Worm (Caenorhabditis elegans) whole organism, L4 larva: ENCODE measurements around the gene unc-130.

Source experiments
- D1046.2 ChIP-seq: fragments of 200-800 bp; sonication (Bioruptor generic); IDR thresholded peaks from 2 replicates; pipeline ENCODE4 v1.3.6; 2022; ENCODE audit warnings: missing genetic modification characterization, missing compliant biosample characterization
- F44E2.7 ChIP-seq: fragments of 200-800 bp; sonication (Bioruptor generic); IDR thresholded peaks from 2 replicates; pipeline ENCODE4 v2.1.2; 2022; ENCODE audit warnings: missing genetic modification characterization, missing compliant biosample characterization
- F49E8.2 ChIP-seq: sonication (generic microtip); optimal IDR thresholded peaks from 2 replicates; lab custom pipeline; 2016; ENCODE audit warnings: missing compliant biosample characterization, mild to moderate bottlenecking, missing genetic modification characterization, borderline replicate concordance
- Y105C5A.15 ChIP-seq: fragments of 200-800 bp; sonication (Bioruptor generic); IDR thresholded peaks from 2 replicates; pipeline ENCODE4 v1.3.6; 2022; ENCODE audit warnings: missing genetic modification characterization, missing compliant biosample characterization
- aha-1 ChIP-seq: fragments of 150-350 bp; peaks from one replicate; lab custom pipeline; 2014; ENCODE audit warnings: missing biosample characterization, missing genetic modification characterization
- ama-1 ChIP-seq: fragments of 150-350 bp; optimal IDR thresholded peaks from 2 replicates; lab custom pipeline; 2014; ENCODE audit warnings: inconsistent platforms, mixed read lengths
- arid-1 ChIP-seq: fragments of 200-800 bp; sonication (Bioruptor generic); conservative IDR thresholded peaks from 2 replicates; pipeline ENCODE4 v1.3.6; 2022; ENCODE audit warnings: missing genetic modification reagents, missing genetic modification characterization, missing compliant biosample characterization
- attf-4 ChIP-seq: sonication (generic microtip); optimal IDR thresholded peaks from 3 replicates; lab custom pipeline; 2017; ENCODE audit warnings: missing biosample characterization, missing genetic modification characterization
- ceh-28 ChIP-seq: fragments of 150-350 bp; optimal IDR thresholded peaks from 2 replicates; lab custom pipeline; 2014; ENCODE audit warnings: missing biosample characterization, missing genetic modification reagents, missing genetic modification characterization
- ceh-44 ChIP-seq: fragments of 200-800 bp; sonication (Bioruptor generic); IDR thresholded peaks from 2 replicates; pipeline ENCODE4 v1.3.6; 2022; ENCODE audit warnings: missing genetic modification reagents, missing genetic modification characterization, missing compliant biosample characterization
- hlh-11 ChIP-seq: fragments of 200-800 bp; sonication (Bioruptor generic); optimal IDR thresholded peaks from 2 replicates; lab custom pipeline; 2018; ENCODE audit warnings: mild to moderate bottlenecking, missing genetic modification characterization, missing compliant biosample characterization
- hlh-30 ChIP-seq: sonication (generic microtip); optimal IDR thresholded peaks from 2 replicates; lab custom pipeline; 2017; ENCODE audit warnings: antibody characterized with exemption, mild to moderate bottlenecking, missing genetic modification characterization, missing compliant biosample characterization; ENCODE audit not compliant: insufficient read depth
- lim-7 ChIP-seq: fragments of 200-800 bp; sonication (Bioruptor generic); IDR thresholded peaks from 2 replicates; pipeline ENCODE4 v1.3.6; 2022; ENCODE audit warnings: missing genetic modification characterization, missing compliant biosample characterization
- lin-1 ChIP-seq: fragments of 200-800 bp; sonication (Bioruptor generic); IDR thresholded peaks from 2 replicates; pipeline ENCODE4 v1.3.6; 2022; ENCODE audit warnings: missing genetic modification reagents, missing genetic modification characterization, missing compliant biosample characterization
- lin-13 ChIP-seq: fragments of 150-350 bp; optimal IDR thresholded peaks from 2 replicates; lab custom pipeline; 2014; ENCODE audit warnings: missing biosample characterization, missing genetic modification reagents, missing genetic modification characterization
- lin-38 ChIP-seq: fragments of 200-800 bp; sonication (Bioruptor generic); IDR thresholded peaks from 2 replicates; pipeline ENCODE4 v1.3.6; 2022; ENCODE audit warnings: missing genetic modification reagents, missing genetic modification characterization, missing compliant biosample characterization
- lin-39 ChIP-seq: fragments of 150-350 bp; optimal IDR thresholded peaks from 2 replicates; lab custom pipeline; 2014; ENCODE audit warnings: missing biosample characterization, missing genetic modification reagents, missing genetic modification characterization
- lir-3 ChIP-seq: sonication (generic microtip); optimal IDR thresholded peaks from 2 replicates; lab custom pipeline; 2016; ENCODE audit warnings: mild to moderate bottlenecking, missing genetic modification characterization, missing compliant biosample characterization
- lsy-2 ChIP-seq, 2 experiments: fragments of 150-350 bp in 1 of 2; sonication (generic microtip) in 1 of 2; optimal IDR thresholded peaks; 2 replicates each; lab custom pipeline; 2014 to 2017; ENCODE audit warnings: missing biosample characterization in 2 of 2, missing genetic modification characterization in 2 of 2
- mep-1 ChIP-seq: fragments of 150-350 bp; sonication (generic microtip); optimal IDR thresholded peaks from 3 replicates; lab custom pipeline; 2014; ENCODE audit warnings: missing biosample characterization, missing genetic modification characterization
- mes-2 ChIP-seq: sonication (generic microtip); optimal IDR thresholded peaks from 2 replicates; lab custom pipeline; 2016; ENCODE audit warnings: missing genotype, mild to moderate bottlenecking, missing genetic modification characterization, missing compliant biosample characterization; ENCODE audit not compliant: poor library complexity, severe bottlenecking
- mxl-2 ChIP-seq: fragments of 200-800 bp; sonication (Bioruptor generic); conservative IDR thresholded peaks from 2 replicates; pipeline ENCODE4 v1.3.6; 2022; ENCODE audit warnings: missing genetic modification reagents, missing genetic modification characterization, missing compliant biosample characterization
- mxl-3 ChIP-seq: fragments of 200-800 bp; sonication (Bioruptor generic); optimal IDR thresholded peaks from 2 replicates; lab custom pipeline; 2018; ENCODE audit warnings: mild to moderate bottlenecking, missing genetic modification characterization, missing compliant biosample characterization
- nhr-102 ChIP-seq: sonication (generic microtip); optimal IDR thresholded peaks from 2 replicates; lab custom pipeline; 2016; ENCODE audit warnings: mild to moderate bottlenecking, missing genetic modification characterization, moderate library complexity, missing compliant biosample characterization
- nhr-11 ChIP-seq: fragments of 150-350 bp; optimal IDR thresholded peaks from 2 replicates; lab custom pipeline; 2014; ENCODE audit warnings: missing biosample characterization, missing genetic modification characterization
- nhr-48 ChIP-seq: sonication (generic microtip); optimal IDR thresholded peaks from 2 replicates; lab custom pipeline; 2016; ENCODE audit warnings: mild to moderate bottlenecking, missing genetic modification characterization, missing compliant biosample characterization
- nhr-6 ChIP-seq: fragments of 150-350 bp; optimal IDR thresholded peaks from 2 replicates; lab custom pipeline; 2014; ENCODE audit warnings: missing biosample characterization, missing genetic modification characterization
- nhr-77 ChIP-seq: fragments of 150-350 bp; optimal IDR thresholded peaks from 2 replicates; lab custom pipeline; 2014; ENCODE audit warnings: missing biosample characterization, missing genetic modification characterization
- rbr-2 ChIP-seq: sonication (generic microtip); optimal IDR thresholded peaks from 2 replicates; lab custom pipeline; 2016; ENCODE audit warnings: missing genotype, missing genetic modification characterization, missing compliant biosample characterization
- set-16 ChIP-seq: fragments of 200-800 bp; sonication (Bioruptor generic); IDR thresholded peaks from 2 replicates; pipeline ENCODE4 v1.3.6; 2022; ENCODE audit warnings: missing genetic modification reagents, missing genetic modification characterization, missing compliant biosample characterization
- snpc-4 ChIP-seq: fragments of 150-350 bp; optimal IDR thresholded peaks from 2 replicates; lab custom pipeline; 2014; ENCODE audit warnings: missing biosample characterization, missing genetic modification characterization
- spr-3 ChIP-seq: fragments of 200-800 bp; sonication (Bioruptor generic); optimal IDR thresholded peaks from 2 replicates; lab custom pipeline; 2018; ENCODE audit warnings: mild to moderate bottlenecking, missing genetic modification characterization, missing compliant biosample characterization
- tag-97 ChIP-seq: fragments of 200-800 bp; sonication (Bioruptor generic); IDR thresholded peaks from 2 replicates; pipeline ENCODE4 v1.3.6; 2022; ENCODE audit warnings: missing genetic modification characterization, missing compliant biosample characterization
- unc-39 ChIP-seq: sonication (generic microtip); optimal IDR thresholded peaks from 2 replicates; lab custom pipeline; 2017; ENCODE audit warnings: missing biosample characterization, missing genetic modification characterization
- zag-1 ChIP-seq: fragments of 150-350 bp; optimal IDR thresholded peaks from 2 replicates; lab custom pipeline; 2014; ENCODE audit warnings: missing biosample characterization, missing genetic modification characterization
- zfp-3 ChIP-seq: fragments of 200-800 bp; sonication (Bioruptor generic); conservative IDR thresholded peaks from 2 replicates; pipeline ENCODE4 v1.3.6; 2022; ENCODE audit warnings: missing genetic modification reagents, missing genetic modification characterization, missing compliant biosample characterization
- zip-2 ChIP-seq: fragments of 150-350 bp; optimal IDR thresholded peaks from 2 replicates; lab custom pipeline; 2014; ENCODE audit warnings: missing biosample characterization, missing genetic modification characterization

unc-130 gene

ce11 chrII:11238869-11239647 is 42.7 kb upstream of the unc-130 start, which contains the start of the genes rpn-9 and T06D8.9 (continued):
- TF ChIP-seq spr-3 (GFP tag; lab: Kevin White, UChicago) (no peak), zip-2 (no peak), attf-4 (no peak), nhr-102 (tag; lab: Kevin White, UChicago) (peak; percentile 36), tag-97 (no peak), nhr-6 (tag; lab: Kevin White, UChicago) (peak; percentile 36), ceh-44 (peak; percentile 41; the same call in 1 of the 2 replicates), rbr-2 (tag; lab: Kevin White, UChicago) (peak; percentile 70), lin-38 (GFP tag; lab: Robert Waterston, UW) (peak; percentile 97), lin-13 (GFP tag; lab: Kevin White, UChicago) (peak; percentile 87), mxl-2 (no peak), ama-1 (lab: Kevin White, UChicago) (peak; percentile 37), lin-39 (no peak), mep-1 (tag; lab: Kevin White, UChicago) (peak; percentile 91), mxl-3 (GFP tag; lab: Kevin White, UChicago) (no peak), F49E8.2 (peak; percentile 14), Y105C5A.15 (no peak), ceh-28 (tag; lab: Kevin White, UChicago) (no peak), hlh-30 (tag; lab: Kevin White, UChicago) (peak; percentile 92), lim-7 (GFP tag; lab: Robert Waterston, UW) (no peak), lsy-2 (tag; optimal IDR thresholded peaks at IDR 0.05; lab: Kevin White, UChicago) (peak; percentile 25 to 93), lin-1 (GFP tag; lab: Robert Waterston, UW) (no peak), nhr-11 (peak; percentile 40), zag-1 (tag; lab: Kevin White, UChicago) (no peak), zfp-3 (GFP tag; lab: Robert Waterston, UW) (no peak), arid-1 (peak; percentile 66; the same call in 1 of the 2 replicates), mes-2 (tag; lab: Kevin White, UChicago) (peak; percentile 92), nhr-77 (tag; lab: Kevin White, UChicago) (peak; percentile 72), nhr-48 (tag; lab: Kevin White, UChicago) (no peak), D1046.2 (GFP tag; lab: Robert Waterston, UW) (no peak), snpc-4 (tag; lab: Kevin White, UChicago) (peak; percentile 35), F44E2.7 (GFP tag; lab: Robert Waterston, UW) (no peak)

- TF ChIP-seq set-16 (GFP tag; lab: Robert Waterston, UW) = peak; percentile 53
- no peak for TF ChIP-seq lir-3 (tag; lab: Kevin White, UChicago)
- no peak for TF ChIP-seq unc-39
Observed at ce11 chrII:11240214-11240613, 41.6 kb upstream of the unc-130 start.

ce11 chrII:11240963-11241362 is 40.8 kb upstream of the unc-130 start:
- no peak for TF ChIP-seq D1046.2 (GFP tag; lab: Robert Waterston, UW)
- TF ChIP-seq hlh-11 (tag; lab: Kevin White, UChicago) = no peak
- TF ChIP-seq aha-1 (tag; lab: Kevin White, UChicago) = peak; percentile 68
- peak; percentile 36; the same call in 1 of the 2 replicates for TF ChIP-seq lin-38 (GFP tag; lab: Robert Waterston, UW)
